Fruit fly (Drosophila melanogaster) whole organism, wandering third instar larva: Measurements from ENCODE around the gene CG32706.

ENCODE experiments used
- Hr83 ChIP-seq: fragments of 200-300 bp; sonication (Bioruptor generic); optimal IDR thresholded peaks from 2 replicates; lab custom pipeline; 2016; ENCODE audit warnings: missing biosample characterization, mild to moderate bottlenecking, missing genetic modification characterization, moderate library complexity; ENCODE audit not compliant: poor library complexity, severe bottlenecking
- Myc ChIP-seq: fragments of >200 bp; optimal IDR thresholded peaks from 2 replicates; lab custom pipeline; 2017
- brk ChIP-seq: fragments of 200-800 bp; sonication (Bioruptor generic); optimal IDR thresholded peaks from 2 replicates; lab custom pipeline; 2016; ENCODE audit warnings: missing biosample characterization, mild to moderate bottlenecking, missing genetic modification characterization
- fru ChIP-seq: fragments of 200-800 bp; sonication (Bioruptor generic); optimal IDR thresholded peaks from 3 replicates; lab custom pipeline; 2016; ENCODE audit warnings: missing biosample characterization, mild to moderate bottlenecking, missing genetic modification characterization
- rgr ChIP-seq: fragments of 200-800 bp; sonication (Bioruptor generic); optimal IDR thresholded peaks from 3 replicates; lab custom pipeline; 2016; ENCODE audit warnings: missing biosample characterization, mild to moderate bottlenecking, missing genetic modification characterization

DNA sequence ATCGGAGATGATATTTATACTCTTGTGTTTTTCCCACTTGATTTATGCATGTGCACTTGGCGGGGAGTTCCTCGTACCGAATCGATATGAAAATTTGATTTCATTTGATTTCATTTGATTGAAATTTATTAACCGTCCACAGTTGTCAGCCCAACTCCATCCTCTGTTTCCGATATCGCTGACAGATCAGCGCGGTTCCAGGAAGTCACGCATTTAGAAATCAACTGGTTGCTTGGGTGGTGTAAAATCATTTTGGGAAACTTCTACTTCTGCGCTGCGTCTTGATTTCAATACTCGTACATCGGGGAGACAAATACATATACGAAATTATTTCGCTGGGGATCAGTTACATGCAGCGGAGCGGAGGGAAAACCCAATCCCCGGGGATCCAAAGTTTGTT lies 44.6 kb downstream of the CG32706 start:
- TF ChIP-seq fru (GFP tag; lab: Kevin White, UChicago) (no peak), Hr83 (no peak), Myc (lab: Kevin White, UChicago) (no peak), brk (GFP tag; lab: Kevin White, UChicago) (no peak), rgr (GFP tag; lab: Kevin White, UChicago) (no peak)
